Worm (Caenorhabditis elegans) whole organism, L4/young adult: ENCODE results near the gene col-77.

Experiments used
- W03F9.2 ChIP-seq: fragments of 150-350 bp; optimal IDR thresholded peaks from 2 replicates; lab custom pipeline; 2014; ENCODE audit warnings: missing biosample characterization, missing genetic modification characterization
- dao-5 ChIP-seq: sonication (generic microtip); optimal IDR thresholded peaks from 2 replicates; lab custom pipeline; 2016; ENCODE audit warnings: missing genotype, missing genetic modification characterization, moderate library complexity, missing compliant biosample characterization
- him-1 ChIP-seq: sonication (generic microtip); optimal IDR thresholded peaks from 2 replicates; lab custom pipeline; 2016; ENCODE audit warnings: missing genotype, missing genetic modification reagents, missing genetic modification characterization, missing compliant biosample characterization

DNA sequence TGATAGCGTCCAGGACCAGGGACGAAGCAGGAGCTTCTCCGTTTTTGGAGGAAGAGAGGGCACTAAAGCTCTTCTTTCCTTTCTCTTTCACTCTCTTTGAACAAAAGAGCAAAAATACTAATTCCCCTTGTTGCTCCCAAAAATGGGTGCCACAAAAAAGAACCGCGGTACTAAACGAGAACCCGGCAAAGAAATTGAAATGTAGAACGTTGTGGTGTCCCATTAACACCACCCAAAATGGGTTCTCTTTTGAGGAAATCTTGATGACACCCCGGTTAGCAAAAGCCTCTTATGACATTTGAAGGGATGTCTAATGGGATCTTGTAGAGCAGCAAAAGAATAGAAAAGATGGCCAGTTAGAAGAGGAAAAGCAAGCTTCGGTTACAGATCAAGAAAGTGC lies 44.4 kb downstream of the col-77 start:
- TF ChIP-seq him-1, result no peak
- TF ChIP-seq W03F9.2, result no peak
- no peak for TF ChIP-seq dao-5 (tag; lab: Kevin White, UChicago)
